Worm (Caenorhabditis elegans) whole organism, midembryonic: ENCODE data around the gene sft-1.
A peak's percentile ranks its signal among the peaks of the same experiment; 100 is the strongest.

ENCODE experiments used
- T22C8.4 ChIP-seq: fragments of 200-800 bp; sonication (Bioruptor generic); IDR thresholded peaks from 2 replicates; pipeline ENCODE4 v1.3.6; 2022; ENCODE audit warnings: missing genetic modification characterization, missing compliant biosample characterization
- cog-1 ChIP-seq: sonication (generic microtip); optimal IDR thresholded peaks from 2 replicates; lab custom pipeline; 2016; ENCODE audit warnings: missing genetic modification characterization, missing compliant biosample characterization
- flt-1 ChIP-seq: fragments of 200-800 bp; sonication (Bioruptor generic); IDR thresholded peaks from 2 replicates; pipeline ENCODE4 v1.3.6; 2022; ENCODE audit warnings: missing genetic modification characterization, missing compliant biosample characterization
- klf-2 ChIP-seq: fragments of 200-800 bp; sonication (Bioruptor generic); conservative IDR thresholded peaks from 2 replicates; pipeline ENCODE4 v1.3.6; 2022; ENCODE audit warnings: missing genetic modification reagents, missing genetic modification characterization, missing compliant biosample characterization
- med-1 ChIP-seq: sonication (generic microtip); optimal IDR thresholded peaks from 2 replicates; lab custom pipeline; 2017; ENCODE audit warnings: missing genetic modification characterization, mild to moderate bottlenecking, missing compliant biosample characterization, antibody characterized with exemption, missing genetic modification reagents; ENCODE audit not compliant: insufficient read depth
- ref-1 ChIP-seq: fragments of 200-800 bp; sonication (Bioruptor generic); conservative IDR thresholded peaks from 2 replicates; pipeline ENCODE4 v1.3.6; 2022; ENCODE audit warnings: missing genetic modification reagents, missing genetic modification characterization, missing compliant biosample characterization
- tab-1 ChIP-seq: fragments of 200-800 bp; sonication (Bioruptor generic); IDR thresholded peaks from 2 replicates; pipeline ENCODE4 v1.3.6; 2022; ENCODE audit warnings: missing genetic modification characterization, missing compliant biosample characterization
- ztf-23 ChIP-seq: fragments of 200-800 bp; sonication (Bioruptor generic); IDR thresholded peaks from 2 replicates; pipeline ENCODE4 v1.3.6; 2022; ENCODE audit warnings: missing genetic modification reagents, missing genetic modification characterization, missing compliant biosample characterization
- ztf-29 ChIP-seq: fragments of 200-800 bp; sonication (Bioruptor generic); IDR thresholded peaks from 2 replicates; pipeline ENCODE4 v1.3.6; 2022; ENCODE audit warnings: missing genetic modification reagents, missing genetic modification characterization, missing compliant biosample characterization

The sft-1 gene

DNA sequence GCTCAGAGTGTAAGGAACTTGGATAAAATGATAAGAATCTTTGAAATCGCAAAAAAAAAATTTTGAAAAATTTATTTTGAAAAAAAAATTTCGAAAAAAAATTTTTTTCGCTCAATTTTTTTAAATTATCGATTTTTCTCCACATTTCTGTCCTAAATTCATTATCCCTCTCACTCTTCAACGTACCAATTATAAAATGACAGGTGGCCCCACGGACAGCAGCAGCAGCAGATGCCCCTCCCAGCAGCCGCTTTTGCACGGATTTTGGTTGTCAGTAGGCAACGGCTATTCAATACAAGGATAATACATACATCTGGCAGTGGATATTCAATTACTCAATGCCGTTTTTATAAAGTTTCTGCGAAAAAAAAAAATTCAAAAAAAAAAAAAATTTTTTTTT is at the start of gene sft-1:
Gene sft-1 (plus strand): TSS at position 201 of the 400 bp plus-strand sequence.
- TF ChIP-seq flt-1 (GFP tag; lab: Robert Waterston, UW) (no peak), tab-1 (GFP tag; lab: Robert Waterston, UW) (no peak), cog-1 (tag; lab: Kevin White, UChicago) (no peak), T22C8.4 (GFP tag; lab: Robert Waterston, UW) (peak; percentile 31; the same call in 1 of the 2 replicates)

- TF ChIP-seq T22C8.4 (GFP tag; lab: Robert Waterston, UW) (no peak), med-1 (GFP tag; lab: Kevin White, UChicago) (no peak), klf-2 (GFP tag; lab: Robert Waterston, UW) (no peak), flt-1 (GFP tag; lab: Robert Waterston, UW) (no peak), ztf-23 (no peak), ref-1 (GFP tag; lab: Robert Waterston, UW) (no peak), cog-1 (tag; lab: Kevin White, UChicago) (no peak), ztf-29 (GFP tag; lab: Robert Waterston, UW) (no peak), tab-1 (GFP tag; lab: Robert Waterston, UW) (no peak)
Measured at ce11 chrIII:3037346-3037745, 49.1 kb upstream of the sft-1 start.

DNA sequence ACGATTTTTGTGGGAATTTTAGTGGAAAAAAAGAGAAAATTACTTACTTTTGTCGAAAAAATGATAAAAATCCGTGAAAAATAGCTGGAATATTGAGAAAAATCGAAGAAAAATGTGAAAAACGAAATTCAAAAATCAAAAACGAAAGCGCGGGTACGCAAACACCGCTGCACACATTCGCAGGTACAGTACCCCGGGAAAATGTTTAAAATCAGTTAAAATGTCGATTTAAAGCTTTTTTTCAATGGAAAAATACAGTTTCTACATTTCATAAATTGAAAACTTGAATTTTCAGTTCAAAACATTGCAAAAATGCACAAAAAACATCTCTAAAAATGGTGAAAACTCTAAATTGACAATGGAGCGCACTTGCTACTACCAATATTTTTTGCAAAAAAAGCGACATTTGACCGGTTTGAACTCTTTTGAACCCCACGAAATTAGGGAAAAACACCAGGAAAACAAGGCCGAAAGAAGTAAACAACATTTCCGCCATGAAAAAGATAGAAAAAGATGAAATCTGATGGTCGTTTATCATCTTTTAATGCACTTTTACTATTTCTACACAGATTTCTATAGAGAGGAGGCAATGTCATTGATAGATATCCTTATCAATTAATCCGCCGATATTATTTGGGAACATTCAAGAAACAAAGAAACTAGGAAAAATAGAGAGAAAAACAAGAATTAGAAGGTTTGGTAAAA is 45.6 kb upstream of the sft-1 start, which contains the start of gene daf-2:
Gene daf-2 (minus strand): TSS at position 112 of the 705 bp plus-strand sequence.
- no peak for TF ChIP-seq cog-1 (tag; lab: Kevin White, UChicago)
- no peak for TF ChIP-seq T22C8.4 (GFP tag; lab: Robert Waterston, UW)
- no peak for TF ChIP-seq flt-1 (GFP tag; lab: Robert Waterston, UW)
- no peak for TF ChIP-seq ztf-23
- TF ChIP-seq klf-2 (GFP tag; lab: Robert Waterston, UW), result no peak
- no peak for TF ChIP-seq ztf-29 (GFP tag; lab: Robert Waterston, UW)
- TF ChIP-seq ref-1 (GFP tag; lab: Robert Waterston, UW), result no peak
- TF ChIP-seq med-1 (GFP tag; lab: Kevin White, UChicago), result no peak
- no peak for TF ChIP-seq tab-1 (GFP tag; lab: Robert Waterston, UW)

- no peak for TF ChIP-seq klf-2 (GFP tag; lab: Robert Waterston, UW)
- TF ChIP-seq ztf-23, result no peak
- no peak for TF ChIP-seq T22C8.4 (GFP tag; lab: Robert Waterston, UW)
- TF ChIP-seq flt-1 (GFP tag; lab: Robert Waterston, UW), result no peak
- no peak for TF ChIP-seq ztf-29 (GFP tag; lab: Robert Waterston, UW)
- no peak for TF ChIP-seq med-1 (GFP tag; lab: Kevin White, UChicago)
- TF ChIP-seq tab-1 (GFP tag; lab: Robert Waterston, UW), result no peak
- no peak for TF ChIP-seq cog-1 (tag; lab: Kevin White, UChicago)
- no peak for TF ChIP-seq ref-1 (GFP tag; lab: Robert Waterston, UW)
Measured at ce11 chrIII:3047040-3047439, 39.4 kb upstream of the sft-1 start, which contains the start of gene cutl-25. cutl-25 (minus strand) TSS chrIII:3047140.

ce11 chrIII:3047909-3048308 is 38.6 kb upstream of the sft-1 start:
- TF ChIP-seq tab-1 (GFP tag; lab: Robert Waterston, UW) (no peak), ztf-23 (no peak), cog-1 (tag; lab: Kevin White, UChicago) (no peak), klf-2 (GFP tag; lab: Robert Waterston, UW) (no peak), ref-1 (GFP tag; lab: Robert Waterston, UW) (no peak), flt-1 (GFP tag; lab: Robert Waterston, UW) (no peak), ztf-29 (GFP tag; lab: Robert Waterston, UW) (no peak), med-1 (GFP tag; lab: Kevin White, UChicago) (no peak), T22C8.4 (GFP tag; lab: Robert Waterston, UW) (no peak)

DNA sequence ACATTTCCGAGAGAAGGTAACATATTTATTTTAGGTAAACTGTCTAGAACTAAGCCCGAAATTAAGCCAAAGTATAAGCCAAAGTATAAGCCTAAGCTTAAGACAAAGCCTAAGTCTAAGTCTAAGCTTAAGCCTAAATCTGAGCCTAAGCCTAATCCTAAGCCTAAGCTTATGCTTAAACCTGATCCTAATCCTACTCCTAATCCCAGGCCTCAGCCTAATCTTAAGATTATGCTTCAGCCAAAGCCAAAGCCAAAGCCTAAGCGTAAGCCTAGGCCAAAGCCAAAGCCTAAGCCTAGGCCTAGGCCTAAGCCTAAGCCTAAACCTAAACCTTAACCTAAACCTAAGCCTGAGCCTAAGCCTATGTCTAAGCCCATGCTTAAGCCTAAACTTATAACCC is 30.6 kb upstream of the sft-1 start:
- TF ChIP-seq ztf-29 (GFP tag; lab: Robert Waterston, UW), result 0 out of 2 replicates have a peak, but pooled peaks have one; percentile 9
- TF ChIP-seq flt-1 (GFP tag; lab: Robert Waterston, UW), result no peak
- no peak for TF ChIP-seq ztf-23

DNA sequence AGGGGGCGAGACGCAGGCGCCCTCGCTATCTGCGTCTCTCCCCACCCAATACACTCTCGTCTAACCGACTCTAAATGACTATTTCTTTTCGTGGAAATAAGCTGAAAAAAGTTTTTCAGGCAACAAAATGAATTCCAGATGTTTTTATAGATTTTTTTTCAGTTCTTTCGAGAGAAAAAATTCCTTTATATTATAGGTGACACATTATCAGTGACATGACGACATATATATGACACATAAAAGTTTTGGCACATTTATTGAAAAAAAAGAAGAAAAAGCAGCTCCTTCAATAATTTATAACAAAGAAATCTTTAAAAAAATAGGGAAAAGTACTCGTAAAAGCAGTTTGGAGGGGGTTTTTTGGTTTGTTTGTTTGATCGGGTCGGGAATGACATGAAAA is 26.2 kb upstream of the sft-1 start, which contains the start of gene fipr-29:
Gene fipr-29 (minus strand): TSS at position 101 of the 400 bp plus-strand sequence.
- TF ChIP-seq T22C8.4 (GFP tag; lab: Robert Waterston, UW) (no peak), ztf-23 (no peak), ztf-29 (GFP tag; lab: Robert Waterston, UW) (no peak), cog-1 (tag; lab: Kevin White, UChicago) (no peak), tab-1 (GFP tag; lab: Robert Waterston, UW) (no peak), ref-1 (GFP tag; lab: Robert Waterston, UW) (no peak), klf-2 (GFP tag; lab: Robert Waterston, UW) (no peak), flt-1 (GFP tag; lab: Robert Waterston, UW) (no peak), med-1 (GFP tag; lab: Kevin White, UChicago) (no peak)

ce11 chrIII:3061289-3061688 is 25.2 kb upstream of the sft-1 start:
- TF ChIP-seq cog-1 (tag; lab: Kevin White, UChicago), result no peak
- TF ChIP-seq klf-2 (GFP tag; lab: Robert Waterston, UW), result no peak
- TF ChIP-seq med-1 (GFP tag; lab: Kevin White, UChicago), result no peak
- TF ChIP-seq ref-1 (GFP tag; lab: Robert Waterston, UW), result no peak
- no peak for TF ChIP-seq ztf-29 (GFP tag; lab: Robert Waterston, UW)

DNA sequence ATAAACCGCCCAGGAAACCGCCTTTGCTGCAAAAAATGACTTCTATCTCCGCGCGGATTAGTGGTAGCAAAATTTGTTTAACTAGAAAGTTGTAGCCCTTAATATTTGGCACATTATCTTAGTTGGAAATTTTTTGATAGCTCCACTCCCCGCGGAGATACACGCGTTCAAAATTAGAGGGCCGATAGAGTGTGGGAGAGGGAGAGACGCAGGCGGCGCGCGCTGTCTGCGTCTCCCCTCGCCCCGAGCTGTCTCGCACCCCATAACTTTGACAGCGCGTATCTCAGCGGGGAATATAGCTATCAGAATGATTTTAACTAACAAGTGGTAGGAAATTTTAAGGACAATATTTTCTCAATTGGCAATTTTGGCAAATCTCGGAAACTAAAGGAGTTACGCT is 23.4 kb upstream of the sft-1 start:
- TF ChIP-seq cog-1 (tag; lab: Kevin White, UChicago), result no peak
- TF ChIP-seq klf-2 (GFP tag; lab: Robert Waterston, UW), result no peak
